Worm (Caenorhabditis elegans) whole organism, young adult: ENCODE measurements around the gene szy-2.

Source experiments
- F57A8.1 ChIP-seq: fragments of 200-800 bp; sonication (Bioruptor generic); optimal IDR thresholded peaks from 2 replicates; lab custom pipeline; 2018; ENCODE audit warnings: mild to moderate bottlenecking, missing genetic modification characterization, moderate library complexity, missing compliant biosample characterization
- egl-44 ChIP-seq: fragments of 200-800 bp; sonication (Bioruptor generic); IDR thresholded peaks from 2 replicates; pipeline ENCODE4 v1.3.6; 2022; ENCODE audit warnings: missing genetic modification reagents, missing genetic modification characterization, missing compliant biosample characterization
- tbp1 ChIP-seq: fragments of 200-800 bp; sonication (Bioruptor generic); optimal IDR thresholded peaks from 2 replicates; lab custom pipeline; 2018; ENCODE audit warnings: mild to moderate bottlenecking, missing genetic modification characterization, missing compliant biosample characterization
- zim-3 ChIP-seq: sonication (generic microtip); optimal IDR thresholded peaks from 2 replicates; lab custom pipeline; 2017; ENCODE audit warnings: mild to moderate bottlenecking, missing genetic modification characterization, moderate library complexity, missing compliant biosample characterization

- TF ChIP-seq egl-44 = no peak
- no peak for TF ChIP-seq zim-3
- TF ChIP-seq tbp1 (GFP tag; lab: Kevin White, UChicago) = no peak
- TF ChIP-seq F57A8.1 (GFP tag; lab: Kevin White, UChicago) = no peak
Observed at ce11 chrIII:5407588-5407987, 36.5 kb upstream of the szy-2 start, which contains the start of gene W03A5.1.
